Worm (Caenorhabditis elegans): ENCODE data around the gene sru-17.

- no peak for TF ChIP-seq fos-1 (tag; optimal IDR thresholded peaks at IDR 0.05)
- TF ChIP-seq lsy-2 (tag; optimal IDR thresholded peaks at IDR 0.05) = peak in 1 of 2 experiments; percentile 3
- TF ChIP-seq elt-3 (tag; optimal IDR thresholded peaks at IDR 0.05) = peak in 2 of 6 experiments; percentile 1 to 64
- TF ChIP-seq ces-1 (GFP tag; optimal IDR thresholded peaks at IDR 0.05) = no peak
- TF ChIP-seq sox-4 (tag; optimal IDR thresholded peaks at IDR 0.05) = no peak
- no peak for TF ChIP-seq egl-27 (tag; optimal IDR thresholded peaks at IDR 0.05)
- no peak for TF ChIP-seq ama-1 (optimal IDR thresholded peaks at IDR 0.05)
- TF ChIP-seq tbx-2 (tag; optimal IDR thresholded peaks at IDR 0.05) = no peak
- TF ChIP-seq fkh-10 (GFP tag; optimal IDR thresholded peaks at IDR 0.05) = no peak
- TF ChIP-seq nhr-85 (tag) = no peak
- no peak for TF ChIP-seq nhr-77 (tag; optimal IDR thresholded peaks at IDR 0.05)
- no peak for TF ChIP-seq lin-13 (GFP tag; optimal IDR thresholded peaks at IDR 0.05)
- TF ChIP-seq zip-4 (GFP tag; optimal IDR thresholded peaks at IDR 0.05) = peak; percentile 86
- no peak for TF ChIP-seq xbp-1 (tag; optimal IDR thresholded peaks at IDR 0.05)
Measured at ce11 chrIV:12527217-12527616, 21.7 kb downstream of the sru-17 start, which contains the start of gene F53B2.8.

Data from whole organism, L1 larva.